Fruit fly (Drosophila melanogaster) whole organism, embryonic: ENCODE data around the gene CG9616.

ENCODE experiments used
- Adf1 ChIP-seq: fragments of 200-800 bp; sonication (Bioruptor generic); IDR thresholded peaks from 2 replicates; pipeline ENCODE4 v1.3.6; 2022; ENCODE audit warnings: missing biosample characterization, missing genetic modification characterization
- BEAF-32 ChIP-seq: fragments of 200-800 bp; sonication (Bioruptor generic); optimal IDR thresholded peaks from 3 replicates; lab custom pipeline; 2017; ENCODE audit warnings: missing biosample characterization, missing genetic modification characterization, mild to moderate bottlenecking, moderate library complexity, missing genetic modification reagents
- CG10959 ChIP-seq: fragments of 200-800 bp; sonication (Bioruptor generic); IDR thresholded peaks from 2 replicates; pipeline ENCODE4 v1.3.6; 2022; ENCODE audit warnings: missing biosample characterization, missing genetic modification characterization
- CG11504 ChIP-seq: fragments of 200-800 bp; sonication (Bioruptor generic); optimal IDR thresholded peaks from 3 replicates; lab custom pipeline; 2019; ENCODE audit warnings: missing biosample characterization, mild to moderate bottlenecking, missing genetic modification characterization, moderate library complexity
- CG12104 ChIP-seq: fragments of 200-800 bp; sonication (Bioruptor generic); optimal IDR thresholded peaks from 3 replicates; lab custom pipeline; 2016; ENCODE audit warnings: missing biosample characterization, missing genetic modification characterization
- CG12744 ChIP-seq: fragments of 200-800 bp; sonication (Bioruptor generic); optimal IDR thresholded peaks from 2 replicates; lab custom pipeline; 2016; ENCODE audit warnings: missing biosample characterization, missing genetic modification characterization
- CG12769 ChIP-seq: fragments of 200-800 bp; sonication (Bioruptor generic); optimal IDR thresholded peaks from 2 replicates; lab custom pipeline; 2019; ENCODE audit warnings: missing biosample characterization, mild to moderate bottlenecking, missing genetic modification characterization, moderate library complexity
- CG1529 ChIP-seq: fragments of 200-800 bp; sonication (Bioruptor generic); optimal IDR thresholded peaks from 3 replicates; lab custom pipeline; 2018; ENCODE audit warnings: missing biosample characterization, missing genetic modification characterization
- CG15514 ChIP-seq: fragments of 200-800 bp; sonication (Bioruptor generic); optimal IDR thresholded peaks from 3 replicates; lab custom pipeline; 2017; ENCODE audit warnings: missing biosample characterization, missing genetic modification characterization, mild to moderate bottlenecking, moderate library complexity, missing genetic modification reagents
- CG15601 ChIP-seq: fragments of 200-800 bp; sonication (Bioruptor generic); optimal IDR thresholded peaks from 3 replicates; lab custom pipeline; 2019; ENCODE audit warnings: missing biosample characterization, mild to moderate bottlenecking, missing genetic modification characterization, moderate library complexity
- CG1602 ChIP-seq: fragments of 200-800 bp; sonication (Bioruptor generic); optimal IDR thresholded peaks from 3 replicates; lab custom pipeline; 2016; ENCODE audit warnings: missing biosample characterization, missing genetic modification characterization
- CG1603 ChIP-seq: fragments of 200-800 bp; sonication (Bioruptor generic); optimal IDR thresholded peaks from 2 replicates; lab custom pipeline; 2019; ENCODE audit warnings: missing biosample characterization, mild to moderate bottlenecking, missing genetic modification characterization, moderate library complexity
- CG16863 ChIP-seq: fragments of 200-800 bp; sonication (Bioruptor generic); optimal IDR thresholded peaks from 3 replicates; lab custom pipeline; 2016; ENCODE audit warnings: missing biosample characterization, missing genetic modification characterization
- CG18764 ChIP-seq: fragments of 200-800 bp; sonication (Bioruptor generic); optimal IDR thresholded peaks from 3 replicates; lab custom pipeline; 2016; ENCODE audit warnings: missing biosample characterization, missing genetic modification characterization
- CG30431 ChIP-seq: fragments of 200-800 bp; sonication (Bioruptor generic); optimal IDR thresholded peaks from 2 replicates; lab custom pipeline; 2017; ENCODE audit warnings: missing biosample characterization, missing genetic modification characterization
- CG3065 ChIP-seq: fragments of 200-800 bp; sonication (Bioruptor generic); optimal IDR thresholded peaks from 2 replicates; lab custom pipeline; 2016; ENCODE audit warnings: missing biosample characterization, missing genetic modification characterization
- CG3407 ChIP-seq: fragments of 200-800 bp; sonication (Bioruptor generic); optimal IDR thresholded peaks from 2 replicates; lab custom pipeline; 2018; ENCODE audit warnings: missing biosample characterization, mild to moderate bottlenecking, missing genetic modification characterization
- CG4328 ChIP-seq: fragments of 200-800 bp; sonication (Bioruptor generic); optimal IDR thresholded peaks from 3 replicates; lab custom pipeline; 2017; ENCODE audit warnings: missing biosample characterization, missing genetic modification reagents, missing genetic modification characterization
- CG4730 ChIP-seq: fragments of 200-800 bp; sonication (Bioruptor generic); IDR thresholded peaks from 2 replicates; pipeline ENCODE4 v1.3.6; 2022; ENCODE audit warnings: missing biosample characterization, missing genetic modification characterization
- CG6254 ChIP-seq: fragments of 200-800 bp; sonication (Bioruptor generic); optimal IDR thresholded peaks from 3 replicates; lab custom pipeline; 2017; ENCODE audit warnings: mild to moderate bottlenecking, missing biosample characterization, missing genetic modification reagents, missing genetic modification characterization
- CG7928 ChIP-seq: fragments of 200-800 bp; sonication (Bioruptor generic); optimal IDR thresholded peaks from 2 replicates; lab custom pipeline; 2017; ENCODE audit warnings: missing biosample characterization, mild to moderate bottlenecking, missing genetic modification characterization
- Deaf1 ChIP-seq: fragments of 200-800 bp; optimal IDR thresholded peaks from 3 replicates; lab custom pipeline; 2019; ENCODE audit warnings: missing biosample characterization, mild to moderate bottlenecking, missing genetic modification characterization, moderate library complexity
- Dek ChIP-seq: fragments of 200-800 bp; sonication (Bioruptor generic); optimal IDR thresholded peaks from 3 replicates; lab custom pipeline; 2019; ENCODE audit warnings: missing biosample characterization, mild to moderate bottlenecking, missing genetic modification characterization, moderate library complexity
- Dll ChIP-seq: fragments of 200-800 bp; sonication (Bioruptor generic); IDR thresholded peaks from 4 replicates; pipeline ENCODE4 v1.3.6; 2022; ENCODE audit warnings: missing biosample characterization, missing genetic modification characterization; ENCODE audit not compliant: partially characterized antibody
- Doc3 ChIP-seq: fragments of 200-800 bp; sonication (Bioruptor generic); IDR thresholded peaks from 3 replicates; pipeline ENCODE4 v1.3.6; 2022; ENCODE audit warnings: missing biosample characterization, missing genetic modification characterization; ENCODE audit not compliant: partially characterized antibody
- Lhr ChIP-seq: fragments of 200-800 bp; sonication (Bioruptor generic); optimal IDR thresholded peaks from 3 replicates; lab custom pipeline; 2017; ENCODE audit warnings: mild to moderate bottlenecking, missing biosample characterization, missing genetic modification reagents, missing genetic modification characterization
- Lpt ChIP-seq: fragments of >200 bp; optimal IDR thresholded peaks from 2 replicates; lab custom pipeline; 2018; ENCODE audit warnings: missing biosample characterization, missing genetic modification characterization
- Meics ChIP-seq: fragments of 200-800 bp; sonication (Bioruptor generic); optimal IDR thresholded peaks from 2 replicates; lab custom pipeline; 2017; ENCODE audit warnings: missing biosample characterization, mild to moderate bottlenecking, missing genetic modification characterization
- NK7.1 ChIP-seq: fragments of 200-800 bp; sonication (Bioruptor generic); optimal IDR thresholded peaks from 3 replicates; lab custom pipeline; 2016; ENCODE audit warnings: missing biosample characterization, missing genetic modification characterization
- Oli ChIP-seq: fragments of 200-800 bp; sonication (Bioruptor generic); optimal IDR thresholded peaks from 2 replicates; lab custom pipeline; 2018; ENCODE audit warnings: missing biosample characterization, mild to moderate bottlenecking, missing genetic modification characterization, moderate library complexity
- Ptx1 ChIP-seq: fragments of 200-800 bp; sonication (Bioruptor generic); IDR thresholded peaks from 2 replicates; pipeline ENCODE4 v1.3.6; 2022; ENCODE audit warnings: missing biosample characterization, missing genetic modification characterization
- Stat92E ChIP-seq, 3 experiments: fragments of >200 bp in 2 of 3; fragments of 200-800 bp in 1 of 3; sonication (Bioruptor generic) in 1 of 3; optimal IDR thresholded peaks; 2 replicates each; lab custom pipeline; 2017 to 2019; ENCODE audit warnings: missing biosample characterization in 3 of 3, missing genetic modification characterization in 3 of 3, mild to moderate bottlenecking in 1 of 3, moderate library complexity in 1 of 3
- bcd ChIP-seq: fragments of 200-800 bp; sonication (Bioruptor generic); optimal IDR thresholded peaks from 2 replicates; lab custom pipeline; 2017; ENCODE audit warnings: missing biosample characterization, mild to moderate bottlenecking, missing genetic modification characterization
- btn ChIP-seq: fragments of 200-800 bp; sonication (Bioruptor generic); optimal IDR thresholded peaks from 2 replicates; lab custom pipeline; 2016; ENCODE audit warnings: missing biosample characterization, missing genetic modification characterization
- chm ChIP-seq: fragments of 200-800 bp; sonication (Bioruptor generic); IDR thresholded peaks from 2 replicates; pipeline ENCODE4 v1.3.6; 2022; ENCODE audit warnings: missing biosample characterization, missing genetic modification characterization
- dm ChIP-seq: fragments of 200-800 bp; sonication (Bioruptor generic); optimal IDR thresholded peaks from 3 replicates; lab custom pipeline; 2016; ENCODE audit warnings: missing biosample characterization, missing genetic modification characterization
- grau ChIP-seq: fragments of 200-800 bp; optimal IDR thresholded peaks from 3 replicates; lab custom pipeline; 2019; ENCODE audit warnings: missing biosample characterization, mild to moderate bottlenecking, missing genetic modification characterization, moderate library complexity
- inv ChIP-seq: fragments of 200-800 bp; sonication (Bioruptor generic); IDR thresholded peaks from 2 replicates; pipeline ENCODE4 v1.3.6; 2022; ENCODE audit warnings: missing biosample characterization, missing genetic modification characterization; ENCODE audit not compliant: partially characterized antibody
- kah ChIP-seq: fragments of 200-800 bp; sonication (Bioruptor generic); optimal IDR thresholded peaks from 2 replicates; lab custom pipeline; 2018; ENCODE audit warnings: missing biosample characterization, mild to moderate bottlenecking, missing genetic modification characterization
- kay ChIP-seq: fragments of 200-800 bp; sonication (Bioruptor generic); optimal IDR thresholded peaks from 2 replicates; lab custom pipeline; 2016; ENCODE audit warnings: missing biosample characterization, missing genetic modification characterization
- prd ChIP-seq, 3 experiments: fragments of >200 bp in 2 of 3; fragments of 200-800 bp in 1 of 3; sonication (Bioruptor generic) in 1 of 3; optimal IDR thresholded peaks in 2 of 3; IDR thresholded peaks in 1 of 3; 2 replicates in 2 of 3; 3 replicates in 1 of 3; pipeline versions ENCODE4 v1.3.6 to Lab custom; 2017 to 2022; ENCODE audit warnings: missing biosample characterization in 1 of 3, missing genetic modification characterization in 1 of 3
- pros ChIP-seq: fragments of 200-800 bp; sonication (Bioruptor generic); optimal IDR thresholded peaks from 3 replicates; lab custom pipeline; 2019; ENCODE audit warnings: missing biosample characterization, mild to moderate bottlenecking, missing genetic modification characterization, moderate library complexity
- pum ChIP-seq: fragments of 200-800 bp; sonication (Bioruptor generic); optimal IDR thresholded peaks from 2 replicates; lab custom pipeline; 2016; ENCODE audit warnings: missing biosample characterization, missing genetic modification characterization
- so ChIP-seq: fragments of 200-800 bp; sonication (Bioruptor generic); IDR thresholded peaks from 3 replicates; pipeline ENCODE4 v1.3.6; 2022; ENCODE audit warnings: missing biosample characterization, missing genetic modification characterization
- sr ChIP-seq: fragments of 200-800 bp; sonication (Bioruptor generic); IDR thresholded peaks from 3 replicates; pipeline ENCODE4 v1.3.6; 2022; ENCODE audit warnings: missing biosample characterization, missing genetic modification characterization
- tgo ChIP-seq: fragments of 200-800 bp; sonication (Bioruptor generic); IDR thresholded peaks from 3 replicates; pipeline ENCODE4 v1.3.6; 2022; ENCODE audit warnings: missing biosample characterization, missing genetic modification characterization
- toy ChIP-seq: fragments of 200-800 bp; sonication (Bioruptor generic); IDR thresholded peaks from 2 replicates; pipeline ENCODE4 v1.3.6; 2022; ENCODE audit warnings: missing biosample characterization, missing genetic modification characterization
- unc-4 ChIP-seq: fragments of 200-800 bp; sonication (Bioruptor generic); IDR thresholded peaks from 2 replicates; pipeline ENCODE4 v1.3.6; 2022; ENCODE audit warnings: missing biosample characterization, missing genetic modification characterization; ENCODE audit not compliant: partially characterized antibody

CG9616 gene

DNA sequence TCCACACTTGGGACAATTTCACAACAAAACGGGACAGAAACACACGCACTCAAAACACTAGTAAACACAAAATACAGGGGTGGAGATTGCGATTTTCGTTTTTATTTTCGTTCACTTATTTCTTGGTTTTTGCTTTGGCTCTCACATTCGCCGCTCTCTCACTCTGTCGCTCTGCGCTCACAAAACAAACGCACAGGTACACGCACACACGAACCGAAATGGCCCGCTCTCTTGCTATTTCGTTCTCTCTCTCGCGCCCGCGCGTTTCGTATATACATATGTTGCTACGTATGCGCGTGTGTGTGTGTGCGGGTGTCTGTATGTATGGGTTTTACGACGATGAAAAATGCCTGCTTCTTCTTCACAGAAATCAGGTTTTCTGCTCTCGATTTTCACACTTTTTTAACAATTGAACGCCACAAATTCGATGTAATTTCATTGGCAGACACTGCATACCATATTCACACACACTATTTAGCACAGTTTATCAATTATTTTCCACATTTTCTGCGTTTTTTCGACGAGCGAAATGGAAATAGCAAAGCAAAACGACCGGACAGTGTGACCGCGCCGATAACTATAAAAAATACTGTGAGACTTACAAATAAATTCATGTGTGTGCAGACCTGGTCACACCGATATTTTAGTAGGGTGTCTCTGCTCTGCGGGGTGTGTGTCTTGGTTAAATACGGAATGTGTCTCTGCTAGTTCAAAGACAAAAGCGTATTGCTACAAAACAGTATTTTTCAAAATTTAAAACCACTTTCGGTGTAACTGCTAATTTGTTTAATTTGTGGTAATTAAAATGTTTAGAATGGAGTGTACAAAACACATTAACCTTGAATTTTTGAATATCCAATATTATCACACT, 41.3 kb upstream of the CG9616 start, which contains the start of gene trx (continued):
- TF ChIP-seq CG12744 (GFP tag; lab: Kevin White, UChicago): peak; percentile 7
- peak; percentile 11 for TF ChIP-seq kah (GFP tag; lab: Kevin White, UChicago)
- peak; percentile 96 for TF ChIP-seq Lhr
- TF ChIP-seq BEAF-32 (GFP tag; lab: Kevin White, UChicago): peak; percentile 47
- TF ChIP-seq Dek (tag; lab: Kevin White, UChicago): peak; percentile 25
- TF ChIP-seq grau (tag; lab: Kevin White, UChicago): no peak
- no peak for TF ChIP-seq Dll
- TF ChIP-seq CG18764: no peak
- no peak for TF ChIP-seq CG4730 (GFP tag; lab: Robert Waterston, UW)
- no peak for TF ChIP-seq CG3407
- TF ChIP-seq bcd (GFP tag; lab: Kevin White, UChicago): peak; percentile 17
- peak; percentile 66 for TF ChIP-seq CG11504 (tag; lab: Kevin White, UChicago)
- TF ChIP-seq pros (GFP tag; lab: Kevin White, UChicago): peak; percentile 61
- TF ChIP-seq Lpt: no peak
- TF ChIP-seq so: no peak
- TF ChIP-seq CG15514 (GFP tag; lab: Kevin White, UChicago): peak; percentile 68
- TF ChIP-seq Deaf1 (tag; lab: Kevin White, UChicago): peak; percentile 77
- TF ChIP-seq CG12104: no peak
- no peak for TF ChIP-seq toy
- TF ChIP-seq kay (GFP tag; lab: Kevin White, UChicago): no peak
- TF ChIP-seq pum (GFP tag; lab: Kevin White, UChicago): no peak
- peak; percentile 9 for TF ChIP-seq CG7928 (GFP tag; lab: Kevin White, UChicago)
- TF ChIP-seq btn (GFP tag; lab: Kevin White, UChicago): no peak
- TF ChIP-seq CG30431 (GFP tag; lab: Kevin White, UChicago): no peak
- no peak for TF ChIP-seq unc-4 (GFP tag; lab: Robert Waterston, UW)
- TF ChIP-seq CG4328: no peak
- peak; percentile 29 for TF ChIP-seq CG15601 (tag; lab: Kevin White, UChicago)
- TF ChIP-seq Meics (GFP tag; lab: Kevin White, UChicago): no peak
- peak in 1 of 3 experiments; percentile 84 for TF ChIP-seq Stat92E (GFP tag; optimal IDR thresholded peaks at IDR 0.05; lab: Kevin White, UChicago)
- no peak for TF ChIP-seq CG16863 (GFP tag; lab: Kevin White, UChicago)
- TF ChIP-seq CG3065 (GFP tag; lab: Kevin White, UChicago): no peak
- TF ChIP-seq inv (GFP tag; lab: Robert Waterston, UW): no peak
- no peak for TF ChIP-seq NK7.1 (GFP tag; lab: Kevin White, UChicago)
- TF ChIP-seq CG1529 (GFP tag; lab: Kevin White, UChicago): no peak
- TF ChIP-seq CG1603 (tag; lab: Kevin White, UChicago): peak; percentile 84
- no peak for TF ChIP-seq CG10959
- TF ChIP-seq CG6254: no peak
- no peak for TF ChIP-seq Oli (tag; lab: Kevin White, UChicago)
- TF ChIP-seq Doc3 (GFP tag; lab: Robert Waterston, UW): no peak
- no peak for TF ChIP-seq chm (GFP tag; lab: Robert Waterston, UW)
- no peak for TF ChIP-seq sr (GFP tag; lab: Robert Waterston, UW)
- TF ChIP-seq Adf1: no peak
- no peak for TF ChIP-seq CG1602
- TF ChIP-seq CG12769 (tag; lab: Kevin White, UChicago): peak; percentile 16
- no peak for TF ChIP-seq tgo
- no peak for TF ChIP-seq Ptx1 (GFP tag; lab: Robert Waterston, UW)
- no peak for TF ChIP-seq dm (GFP tag; lab: Kevin White, UChicago)
- no peak for TF ChIP-seq prd (optimal IDR thresholded peaks at IDR 0.05; lab: Kevin White, UChicago)
- TF ChIP-seq prd (GFP tag; IDR thresholded peaks at IDR 0.05; lab: Robert Waterston, UW): no peak
